Worm (Caenorhabditis elegans) whole organism, L1 larva: ENCODE measurements around the gene ZC404.1.

Experiments
- ama-1 ChIP-seq: fragments of 150-350 bp; optimal IDR thresholded peaks from 2 replicates; lab custom pipeline; 2014
- ceh-90 ChIP-seq: sonication (generic microtip); optimal IDR thresholded peaks from 2 replicates; lab custom pipeline; 2016; ENCODE audit warnings: missing genetic modification characterization, missing compliant biosample characterization
- dpl-1 ChIP-seq, 3 experiments: fragments of 150-350 bp in 2 of 3; sonication (generic microtip) in 1 of 3; optimal IDR thresholded peaks; 2 replicates each; lab custom pipeline; 2014 to 2017; ENCODE audit warnings: missing biosample characterization in 3 of 3, missing genetic modification characterization in 3 of 3, missing genetic modification reagents in 3 of 3
- efl-3 ChIP-seq: fragments of 200-800 bp; sonication (Bioruptor generic); optimal IDR thresholded peaks from 2 replicates; lab custom pipeline; 2018; ENCODE audit warnings: mild to moderate bottlenecking, missing genetic modification characterization, missing compliant biosample characterization
- jun-1 ChIP-seq: fragments of 150-350 bp; optimal IDR thresholded peaks from 2 replicates; lab custom pipeline; 2014; ENCODE audit warnings: missing biosample characterization, missing genetic modification reagents, missing genetic modification characterization
- mdl-1 ChIP-seq, 2 experiments: fragments of 150-350 bp; optimal IDR thresholded peaks; 2 replicates each; lab custom pipeline; 2014 to 2017; ENCODE audit warnings: missing biosample characterization in 2 of 2, missing genetic modification characterization in 2 of 2, inconsistent platforms in 1 of 2
- nhr-237 ChIP-seq: fragments of 150-350 bp; optimal IDR thresholded peaks from 2 replicates; lab custom pipeline; 2014; ENCODE audit warnings: missing biosample characterization, missing genetic modification characterization
- zag-1 ChIP-seq: fragments of 150-350 bp; optimal IDR thresholded peaks from 2 replicates; lab custom pipeline; 2014; ENCODE audit warnings: missing biosample characterization, missing genetic modification characterization

DNA sequence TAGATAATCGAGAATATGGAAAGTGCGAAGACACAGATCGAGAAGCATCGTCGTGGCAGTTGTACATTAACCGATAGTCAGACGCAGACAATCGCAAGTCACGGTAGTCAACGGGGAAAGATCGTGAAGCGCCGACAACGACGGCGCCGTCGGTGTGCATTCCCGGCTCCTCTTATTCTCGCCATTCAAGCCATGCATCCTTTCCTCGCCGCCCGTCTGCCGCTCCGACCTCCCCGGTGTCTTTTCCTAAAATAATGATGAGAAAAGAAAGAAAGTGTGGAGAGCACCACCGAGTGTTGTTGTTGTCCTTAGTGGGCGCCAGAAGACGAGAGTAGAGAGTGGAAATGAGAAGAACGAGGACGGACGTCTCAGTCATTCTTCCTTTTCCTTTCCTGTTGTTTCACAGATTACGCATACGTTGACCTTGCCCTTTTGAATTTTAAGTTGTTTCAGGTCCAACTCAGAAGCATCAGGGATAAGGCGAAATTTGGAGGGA, at the start of gene ZC404.1:
- TF ChIP-seq zag-1 (tag; lab: Kevin White, UChicago) (no peak), ama-1 (lab: Kevin White, UChicago) (no peak), mdl-1 (tag; optimal IDR thresholded peaks at IDR 0.05; lab: Kevin White, UChicago) (no peak), efl-3 (GFP tag; lab: Kevin White, UChicago) (no peak), ceh-90 (tag; lab: Kevin White, UChicago) (no peak), dpl-1 (GFP tag; optimal IDR thresholded peaks at IDR 0.05; lab: Kevin White, UChicago) (no peak), nhr-237 (tag; lab: Kevin White, UChicago) (no peak), jun-1 (tag; lab: Kevin White, UChicago) (no peak)
